Worm (Caenorhabditis elegans): Measurements from ENCODE around the gene K01D12.7.

Gene K01D12.7

DNA sequence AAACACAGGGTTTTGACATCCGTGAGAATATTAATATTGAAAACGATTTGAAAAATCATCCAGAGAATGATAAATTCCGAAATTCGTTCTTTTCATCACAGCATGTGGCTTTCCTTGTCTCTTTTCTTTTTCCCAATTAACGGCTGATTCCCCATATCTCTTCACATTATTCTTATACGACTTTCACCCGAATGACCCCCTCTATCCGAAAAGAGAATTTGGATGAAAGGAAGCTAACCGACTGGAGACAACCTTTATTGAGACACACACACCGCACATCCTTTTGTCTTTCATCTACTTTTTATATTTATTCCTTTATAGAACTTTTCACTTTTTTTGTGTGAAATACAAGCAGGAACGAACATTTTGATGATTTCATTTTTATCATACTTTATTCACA lies 43.7 kb downstream of the K01D12.7 start:
- no peak for TF ChIP-seq flt-1 (GFP tag; IDR thresholded peaks at IDR 0.05)
- no peak for TF ChIP-seq hnd-1 (tag; optimal IDR thresholded peaks at IDR 0.05)
- no peak for TF ChIP-seq pes-1 (GFP tag; IDR thresholded peaks at IDR 0.05)
- no peak for TF ChIP-seq tbx-37 (GFP tag; conservative IDR thresholded peaks at IDR 0.05)
- no peak for TF ChIP-seq ama-1 (optimal IDR thresholded peaks at IDR 0.05)
- TF ChIP-seq B0310.2 (tag; optimal IDR thresholded peaks at IDR 0.05): no peak
- TF ChIP-seq ets-7 (tag; optimal IDR thresholded peaks at IDR 0.05): no peak
- no peak for TF ChIP-seq ceh-13 (GFP tag; optimal IDR thresholded peaks at IDR 0.05)
- TF ChIP-seq hmbx-1 (tag; optimal IDR thresholded peaks at IDR 0.05): no peak
- TF ChIP-seq ceh-36 (tag; optimal IDR thresholded peaks at IDR 0.05): no peak
- TF ChIP-seq tra-4 (tag; optimal IDR thresholded peaks at IDR 0.05): no peak
- TF ChIP-seq F13C5.2 (tag; optimal IDR thresholded peaks at IDR 0.05): no peak
- no peak for TF ChIP-seq tbx-11 (GFP tag; IDR thresholded peaks at IDR 0.05)
- no peak for TF ChIP-seq hmg-4 (GFP tag; optimal IDR thresholded peaks at IDR 0.05)
- TF ChIP-seq aly-1 (tag; optimal IDR thresholded peaks at IDR 0.05): no peak

DNA sequence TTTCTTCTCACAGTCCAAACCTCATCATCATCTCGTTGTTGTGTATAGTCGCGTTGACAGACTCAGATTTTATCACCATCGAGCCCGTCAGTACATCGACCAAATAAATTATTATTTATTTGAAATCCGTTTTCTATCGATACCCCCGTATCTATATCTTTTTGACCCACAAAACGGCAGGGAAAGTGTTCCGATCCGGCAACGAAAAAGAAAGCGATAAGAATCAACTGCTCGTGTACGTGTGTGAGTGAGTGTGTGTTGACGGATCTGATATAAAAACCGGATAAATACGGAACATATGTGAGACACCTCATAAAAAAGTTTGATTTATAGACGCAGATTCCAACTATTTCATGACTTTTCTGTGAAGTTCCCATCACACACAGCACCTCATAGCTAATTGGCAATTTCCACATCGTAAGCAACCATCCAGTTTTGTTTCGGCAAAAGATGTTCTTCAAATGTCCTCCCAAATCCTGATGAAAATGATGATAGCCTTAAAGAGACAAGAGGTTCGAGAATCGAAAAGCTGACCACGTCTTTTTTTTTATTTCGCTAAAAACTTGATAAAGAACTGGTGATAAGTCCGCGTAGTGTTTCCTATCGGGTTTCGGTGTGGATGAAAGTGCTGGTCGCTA lies 47.0 kb downstream of the K01D12.7 start:
- TF ChIP-seq B0310.2 (tag; optimal IDR thresholded peaks at IDR 0.05): no peak
- TF ChIP-seq scrt-1 (GFP tag; IDR thresholded peaks at IDR 0.05): no peak
- TF ChIP-seq ceh-13 (GFP tag; optimal IDR thresholded peaks at IDR 0.05): no peak
- TF ChIP-seq tbx-11 (GFP tag; IDR thresholded peaks at IDR 0.05): no peak
- no peak for TF ChIP-seq ama-1 (optimal IDR thresholded peaks at IDR 0.05)
- no peak for TF ChIP-seq hmbx-1 (tag; optimal IDR thresholded peaks at IDR 0.05)
- TF ChIP-seq hmg-4 (GFP tag; optimal IDR thresholded peaks at IDR 0.05): no peak
- no peak for TF ChIP-seq aly-1 (tag; optimal IDR thresholded peaks at IDR 0.05)
- no peak for TF ChIP-seq sea-1 (GFP tag; conservative IDR thresholded peaks at IDR 0.05)
- no peak for TF ChIP-seq tra-4 (tag; optimal IDR thresholded peaks at IDR 0.05)

DNA sequence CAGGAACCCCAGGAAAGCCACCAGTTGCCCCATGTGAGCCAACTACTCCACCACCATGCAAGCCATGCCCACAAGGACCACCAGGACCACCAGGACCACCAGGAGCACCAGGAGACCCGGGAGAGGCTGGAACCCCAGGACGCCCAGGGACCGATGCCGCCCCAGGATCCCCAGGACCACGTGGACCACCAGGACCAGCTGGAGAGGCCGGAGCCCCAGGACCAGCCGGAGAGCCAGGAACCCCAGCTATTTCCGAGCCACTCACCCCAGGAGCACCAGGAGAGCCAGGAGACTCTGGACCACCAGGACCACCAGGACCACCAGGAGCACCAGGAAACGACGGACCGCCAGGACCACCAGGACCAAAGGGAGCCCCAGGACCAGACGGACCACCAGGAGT lies 47.8 kb downstream of the K01D12.7 start:
- TF ChIP-seq aly-1 (tag; optimal IDR thresholded peaks at IDR 0.05) (peak; percentile 10), hmg-4 (GFP tag; optimal IDR thresholded peaks at IDR 0.05) (no peak), tbx-37 (GFP tag; conservative IDR thresholded peaks at IDR 0.05) (no peak), B0310.2 (tag; optimal IDR thresholded peaks at IDR 0.05) (peak; percentile 19), pes-1 (GFP tag; IDR thresholded peaks at IDR 0.05) (peak; percentile 21; the same call in 1 of the 2 replicates), scrt-1 (GFP tag; IDR thresholded peaks at IDR 0.05) (0 out of 2 replicates have a peak, but pooled peaks have one; percentile 5), hmbx-1 (tag; optimal IDR thresholded peaks at IDR 0.05) (no peak), ceh-13 (GFP tag; optimal IDR thresholded peaks at IDR 0.05) (no peak), tbx-11 (GFP tag; IDR thresholded peaks at IDR 0.05) (no peak; the same call in 1 of the 2 replicates)

DNA sequence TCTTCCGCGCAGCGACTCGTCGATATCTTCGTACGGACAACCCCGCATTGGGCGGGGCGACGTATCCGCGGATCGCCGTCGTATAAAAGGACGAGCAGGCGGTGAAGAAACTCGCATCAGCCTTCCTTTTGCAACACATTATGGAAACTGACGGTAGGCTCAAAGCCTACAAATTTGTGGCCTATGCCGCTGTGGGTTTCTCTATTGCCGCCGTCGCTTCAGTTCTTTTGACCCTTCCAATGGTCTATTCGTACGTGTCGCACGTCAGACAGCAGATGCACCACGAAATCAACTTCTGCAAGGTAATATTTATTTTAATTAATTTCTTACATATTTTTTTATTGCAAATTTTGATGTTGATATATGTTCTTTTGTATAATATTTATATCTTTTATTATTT lies 48.4 kb downstream of the K01D12.7 start:
- TF ChIP-seq hmg-4 (GFP tag; optimal IDR thresholded peaks at IDR 0.05) (no peak), aly-1 (tag; optimal IDR thresholded peaks at IDR 0.05) (no peak), ama-1 (optimal IDR thresholded peaks at IDR 0.05) (peak; percentile 8)

DNA sequence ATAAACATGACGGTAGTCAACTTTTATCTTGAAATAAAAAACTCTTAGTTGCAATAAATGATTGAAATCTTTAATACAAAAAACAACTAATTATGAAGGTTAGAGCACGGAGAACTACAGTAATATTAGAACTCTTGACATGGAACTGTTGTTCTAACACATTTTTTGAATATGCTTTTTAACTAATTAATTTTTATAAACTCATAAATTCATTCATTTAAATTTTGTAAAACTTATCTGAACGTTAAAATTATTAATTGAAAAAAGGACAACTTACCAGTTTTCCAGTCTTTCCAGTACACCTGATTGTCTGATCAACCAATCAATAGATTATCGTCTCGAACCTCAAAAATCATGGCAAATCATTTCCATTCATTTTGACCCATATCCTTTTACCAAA lies 48.8 kb downstream of the K01D12.7 start, which contains the start of gene sqt-3:
sqt-3 (plus strand) TSS at position 301 of the 400 bp plus-strand sequence.
- no peak for TF ChIP-seq ceh-36 (tag; optimal IDR thresholded peaks at IDR 0.05)
- TF ChIP-seq scrt-1 (GFP tag; IDR thresholded peaks at IDR 0.05): no peak
- TF ChIP-seq hmg-4 (GFP tag; optimal IDR thresholded peaks at IDR 0.05): no peak
- no peak for TF ChIP-seq ceh-13 (GFP tag; optimal IDR thresholded peaks at IDR 0.05)
- TF ChIP-seq tra-4 (tag; optimal IDR thresholded peaks at IDR 0.05): no peak
- no peak for TF ChIP-seq flt-1 (GFP tag; IDR thresholded peaks at IDR 0.05)
- TF ChIP-seq F13C5.2 (tag; optimal IDR thresholded peaks at IDR 0.05): no peak
- TF ChIP-seq ama-1 (optimal IDR thresholded peaks at IDR 0.05): no peak
- no peak for TF ChIP-seq pes-1 (GFP tag; IDR thresholded peaks at IDR 0.05)

DNA sequence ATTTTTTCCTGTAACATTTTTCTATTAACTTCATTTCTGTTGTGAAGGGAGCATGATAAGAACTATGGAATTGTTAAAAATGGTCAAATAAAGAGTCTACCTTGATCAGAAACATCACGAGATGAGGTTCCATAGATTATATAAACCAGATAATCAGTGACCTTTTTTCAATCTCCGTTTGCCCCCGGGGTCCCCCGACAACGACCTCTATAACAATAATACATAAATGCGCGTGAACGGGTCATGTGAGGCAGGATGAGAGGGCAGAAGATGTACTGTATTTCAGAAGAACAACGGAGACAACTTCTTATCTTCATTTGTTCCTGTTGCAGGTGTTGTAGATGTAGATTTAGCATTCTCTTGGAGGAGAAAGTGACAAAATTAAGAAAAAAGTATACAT lies 49.4 kb downstream of the K01D12.7 start:
- TF ChIP-seq F13C5.2 (tag; optimal IDR thresholded peaks at IDR 0.05): no peak
- no peak for TF ChIP-seq tbx-11 (GFP tag; IDR thresholded peaks at IDR 0.05)
- TF ChIP-seq hmbx-1 (tag; optimal IDR thresholded peaks at IDR 0.05): no peak
